Worm (Caenorhabditis elegans): ENCODE results near the gene npr-27.

DNA sequence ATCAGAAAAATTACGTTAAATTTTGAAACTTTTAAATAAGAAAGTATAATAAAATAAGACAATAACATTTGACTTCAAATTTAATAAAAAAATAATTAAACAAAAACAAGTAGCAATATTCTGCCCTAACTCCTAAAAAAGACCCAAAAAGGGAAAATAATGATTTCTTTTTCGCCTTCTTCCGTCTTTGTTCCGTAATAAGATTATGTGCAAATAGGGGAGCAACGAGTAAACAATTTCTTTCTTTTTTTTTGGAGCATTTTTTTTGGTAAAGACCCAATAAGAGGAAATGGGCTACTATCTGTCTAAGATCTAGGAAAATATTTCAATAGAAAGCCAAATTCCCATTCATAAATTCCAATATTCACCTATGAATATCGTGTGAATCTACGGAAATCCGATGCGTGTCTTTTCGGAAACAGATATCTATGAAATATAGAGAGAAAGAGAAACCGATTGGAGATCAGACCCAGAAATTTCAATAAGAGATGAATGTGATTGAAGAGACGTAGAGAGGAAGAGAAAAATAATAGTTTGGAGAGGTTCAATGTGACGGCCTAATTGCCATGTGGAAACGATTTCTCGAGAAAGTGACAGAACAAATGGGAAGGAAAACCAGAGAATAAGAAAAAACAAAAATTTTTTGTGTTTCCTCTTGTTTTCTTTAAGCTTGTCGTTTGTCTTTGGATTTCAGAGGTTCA lies 12.6 kb downstream of the npr-27 start:
- no peak for TF ChIP-seq ztf-29 (GFP tag; IDR thresholded peaks at IDR 0.05)
- TF ChIP-seq tab-1 (GFP tag; IDR thresholded peaks at IDR 0.05) = no peak
- no peak for TF ChIP-seq T22C8.4 (GFP tag; IDR thresholded peaks at IDR 0.05)

All from whole organism, midembryonic.